Worm (Caenorhabditis elegans): ENCODE measurements around the gene F58B4.2.

Gene F58B4.2

DNA sequence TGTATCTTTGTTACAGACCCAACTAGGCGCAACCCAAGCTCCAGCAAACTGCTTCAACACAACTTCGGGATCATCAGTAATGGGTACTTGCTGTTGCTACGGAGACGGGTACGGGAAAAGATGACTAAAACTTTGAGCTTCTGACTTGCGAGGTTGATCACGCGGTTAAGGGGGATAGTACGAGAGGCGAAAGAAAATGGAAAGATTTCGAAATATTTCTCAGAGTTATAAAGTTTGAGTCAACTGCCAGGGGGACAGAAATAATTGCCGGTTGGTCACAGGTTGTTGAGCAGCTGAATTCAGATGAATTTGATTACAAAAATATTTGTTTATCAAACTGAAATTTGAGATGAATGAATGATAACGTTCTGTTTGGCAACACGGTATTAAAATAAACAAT, 7.4 kb upstream of the F58B4.2 start:
- TF ChIP-seq dao-5 (tag; optimal IDR thresholded peaks at IDR 0.05) (no peak), him-1 (tag; optimal IDR thresholded peaks at IDR 0.05) (no peak), W03F9.2 (tag; optimal IDR thresholded peaks at IDR 0.05) (no peak)

DNA sequence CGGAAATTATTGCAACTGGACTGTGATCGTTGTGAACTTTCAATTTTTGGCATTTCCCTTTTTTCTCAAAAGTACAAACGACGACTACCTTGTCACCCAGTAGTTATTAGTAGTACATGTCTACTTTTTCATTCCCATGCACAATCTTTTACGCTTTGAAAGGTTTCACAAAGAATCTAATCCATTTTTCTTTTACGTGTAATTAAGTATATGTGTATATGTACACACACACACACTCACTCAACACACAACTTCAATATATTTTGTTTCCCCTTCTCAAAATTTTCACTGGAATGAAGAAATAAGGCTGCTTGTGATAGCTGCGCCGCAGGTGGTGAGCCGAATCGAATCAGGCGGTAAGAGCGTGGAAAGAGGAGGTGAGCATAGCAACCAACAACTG, 6.5 kb upstream of the F58B4.2 start, which contains the start of gene F58B4.6:
TSS of gene F58B4.6 (plus strand) at position 301 of the 400 bp plus-strand sequence.
- no peak for TF ChIP-seq W03F9.2 (tag; optimal IDR thresholded peaks at IDR 0.05)
- no peak for TF ChIP-seq him-1 (tag; optimal IDR thresholded peaks at IDR 0.05)
- TF ChIP-seq dao-5 (tag; optimal IDR thresholded peaks at IDR 0.05), result no peak

DNA sequence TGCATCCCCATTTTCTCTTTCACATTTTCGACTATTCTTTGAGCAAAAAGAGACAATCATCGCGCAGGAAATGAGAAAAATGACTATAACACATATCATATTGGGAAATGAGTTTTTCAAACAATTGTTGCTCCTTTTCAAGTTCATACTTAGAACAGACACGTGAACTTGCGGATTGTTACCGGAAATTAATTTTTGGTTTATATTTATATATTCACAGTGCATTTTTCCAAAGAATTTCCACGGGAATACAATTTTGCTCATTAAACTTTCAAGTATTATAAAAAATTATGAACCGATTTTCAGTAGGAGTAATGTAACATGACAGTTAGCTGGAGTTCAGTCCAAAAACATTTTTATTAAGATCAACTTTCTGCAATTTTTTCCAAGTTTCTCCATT, 5.0 kb upstream of the F58B4.2 start, which contains the start of gene F58B4.7:
TSS of gene F58B4.7 (minus strand) at position 101 of the 400 bp plus-strand sequence.
- TF ChIP-seq him-1 (tag; optimal IDR thresholded peaks at IDR 0.05) (no peak), W03F9.2 (tag; optimal IDR thresholded peaks at IDR 0.05) (no peak), dao-5 (tag; optimal IDR thresholded peaks at IDR 0.05) (no peak)

DNA sequence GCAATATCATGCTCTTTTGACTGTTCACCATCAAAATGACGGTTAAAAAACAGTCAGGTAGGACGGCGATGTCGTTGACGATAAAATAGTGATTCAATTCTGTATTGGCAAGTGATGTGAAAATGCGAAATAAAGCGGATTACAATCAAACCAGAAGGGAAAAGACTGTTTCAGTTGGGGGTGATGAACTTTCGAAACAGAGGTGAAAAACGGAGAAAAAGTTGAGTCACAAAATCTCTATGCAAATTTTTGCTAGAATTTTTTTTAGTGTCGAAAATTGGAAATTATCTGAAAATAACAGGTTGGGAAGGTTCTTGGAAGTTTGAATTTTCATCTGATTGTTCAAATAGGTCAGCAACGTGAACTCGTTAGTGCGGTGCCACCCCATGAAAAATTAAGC, 3.5 kb upstream of the F58B4.2 start, which contains the start of gene nas-31:
TSS of gene nas-31 (minus strand) at position 101 of the 400 bp plus-strand sequence.
- TF ChIP-seq him-1 (tag; optimal IDR thresholded peaks at IDR 0.05) (no peak), dao-5 (tag; optimal IDR thresholded peaks at IDR 0.05) (no peak), W03F9.2 (tag; optimal IDR thresholded peaks at IDR 0.05) (no peak)

DNA sequence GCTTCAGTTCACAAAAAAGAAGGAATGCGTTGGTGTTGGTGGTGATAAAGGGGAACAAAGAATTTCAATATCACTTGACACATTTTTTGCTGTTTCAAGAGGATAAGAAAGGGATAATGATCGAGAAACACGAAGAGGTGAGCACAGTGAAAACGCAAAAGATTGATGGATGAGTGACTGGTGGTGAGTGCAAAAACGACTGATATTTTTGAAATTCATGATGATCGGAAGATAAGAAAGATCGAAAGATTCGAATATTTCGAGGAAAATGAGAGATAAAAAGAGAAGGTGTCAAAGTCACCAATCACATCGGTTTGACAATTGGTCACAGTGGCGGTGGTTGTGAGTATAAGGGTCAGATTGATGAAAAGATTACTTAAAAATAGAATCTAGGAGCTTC, 2.4 kb downstream of the F58B4.2 start:
- no peak for TF ChIP-seq him-1 (tag; optimal IDR thresholded peaks at IDR 0.05)
- TF ChIP-seq W03F9.2 (tag; optimal IDR thresholded peaks at IDR 0.05), result no peak
- TF ChIP-seq dao-5 (tag; optimal IDR thresholded peaks at IDR 0.05), result no peak

DNA sequence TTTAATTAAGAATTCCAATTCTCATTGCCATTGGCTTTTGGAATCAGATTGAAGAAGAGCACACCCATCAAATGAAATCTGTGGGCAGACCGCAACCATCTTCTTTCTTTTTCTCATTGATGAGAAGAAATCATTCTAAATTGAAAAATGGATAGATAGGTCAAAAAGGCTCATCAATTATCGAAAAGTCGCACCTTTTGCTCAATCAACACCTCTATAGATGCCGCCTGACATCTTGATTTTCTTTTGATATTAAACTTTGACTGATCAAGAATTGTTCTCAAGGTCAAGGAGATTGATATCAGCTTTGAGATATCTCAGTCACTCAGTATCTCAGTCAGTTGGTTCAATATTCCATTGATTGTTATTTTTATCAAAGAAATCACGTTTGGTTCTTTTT, 8.3 kb downstream of the F58B4.2 start:
- TF ChIP-seq dao-5 (tag; optimal IDR thresholded peaks at IDR 0.05) (no peak), W03F9.2 (tag; optimal IDR thresholded peaks at IDR 0.05) (no peak), him-1 (tag; optimal IDR thresholded peaks at IDR 0.05) (no peak)

DNA sequence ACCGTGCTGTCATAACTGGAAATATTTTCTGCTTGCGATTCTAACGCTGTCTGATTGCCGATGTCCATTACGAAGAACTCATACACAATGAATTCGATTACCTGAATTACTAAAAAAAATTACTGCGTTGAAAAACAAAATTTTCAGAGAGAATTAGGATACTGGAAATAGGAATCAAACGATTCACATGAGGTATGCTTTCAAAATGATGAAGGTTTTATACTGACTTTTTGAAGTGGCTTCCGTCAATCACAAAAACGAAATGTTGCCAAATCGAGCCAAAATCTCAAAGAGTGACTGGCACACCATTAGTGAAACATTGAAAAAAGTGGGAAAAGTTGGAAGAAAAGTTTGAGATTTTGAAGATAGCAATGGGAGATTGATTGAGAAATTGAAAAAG, 9.2 kb downstream of the F58B4.2 start, which contains the start of gene zzz-1:
TSS of gene zzz-1 (minus strand) at position 101 of the 400 bp plus-strand sequence.
- TF ChIP-seq dao-5 (tag; optimal IDR thresholded peaks at IDR 0.05), result no peak
- TF ChIP-seq W03F9.2 (tag; optimal IDR thresholded peaks at IDR 0.05), result no peak
- no peak for TF ChIP-seq him-1 (tag; optimal IDR thresholded peaks at IDR 0.05)

DNA sequence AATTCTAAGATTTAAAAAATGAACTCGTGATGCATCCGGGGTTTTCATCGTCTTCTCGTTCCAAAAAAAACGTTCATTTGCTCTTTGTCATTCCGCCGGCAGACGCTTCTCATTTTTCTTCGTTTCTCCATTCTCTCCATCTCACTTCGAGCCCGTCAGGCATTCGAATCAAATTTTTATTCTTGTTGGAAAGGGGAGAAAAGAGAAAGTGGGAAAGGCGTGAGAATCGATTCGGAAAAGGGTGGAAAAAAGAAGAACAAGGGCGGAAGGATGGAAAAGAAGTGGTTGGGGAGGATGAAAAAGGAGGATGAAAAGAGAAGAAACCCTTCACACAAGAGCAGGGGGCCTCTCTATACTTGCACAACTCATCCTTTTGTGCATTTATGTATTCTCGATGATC, 13.5 kb downstream of the F58B4.2 start:
- TF ChIP-seq dao-5 (tag; optimal IDR thresholded peaks at IDR 0.05) (no peak), him-1 (tag; optimal IDR thresholded peaks at IDR 0.05) (no peak), W03F9.2 (tag; optimal IDR thresholded peaks at IDR 0.05) (no peak)

DNA sequence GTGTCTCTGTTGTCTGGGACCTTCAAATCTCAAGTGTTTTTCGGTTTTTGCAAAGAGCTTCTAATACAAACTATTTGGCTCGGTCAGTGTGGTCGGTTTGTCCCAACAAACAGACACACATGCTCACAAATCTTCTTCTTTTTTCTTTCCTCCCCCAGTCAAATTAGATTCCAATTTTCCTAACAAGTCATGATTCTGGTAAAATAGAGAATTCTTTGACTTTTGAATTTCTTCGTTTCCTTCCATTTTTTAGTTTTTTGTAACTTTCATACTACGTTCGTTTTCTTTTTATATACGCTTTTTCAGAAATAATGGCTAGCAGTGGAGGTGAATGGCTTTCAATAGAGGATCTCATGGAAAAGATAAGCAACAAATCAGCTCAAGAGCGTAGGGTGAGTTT, 14.5 kb downstream of the F58B4.2 start, which contains the start of gene F32D8.15:
TSS of gene F32D8.15 (plus strand) at position 301 of the 400 bp plus-strand sequence.
- TF ChIP-seq W03F9.2 (tag; optimal IDR thresholded peaks at IDR 0.05) (no peak), him-1 (tag; optimal IDR thresholded peaks at IDR 0.05) (no peak), dao-5 (tag; optimal IDR thresholded peaks at IDR 0.05) (no peak)

DNA sequence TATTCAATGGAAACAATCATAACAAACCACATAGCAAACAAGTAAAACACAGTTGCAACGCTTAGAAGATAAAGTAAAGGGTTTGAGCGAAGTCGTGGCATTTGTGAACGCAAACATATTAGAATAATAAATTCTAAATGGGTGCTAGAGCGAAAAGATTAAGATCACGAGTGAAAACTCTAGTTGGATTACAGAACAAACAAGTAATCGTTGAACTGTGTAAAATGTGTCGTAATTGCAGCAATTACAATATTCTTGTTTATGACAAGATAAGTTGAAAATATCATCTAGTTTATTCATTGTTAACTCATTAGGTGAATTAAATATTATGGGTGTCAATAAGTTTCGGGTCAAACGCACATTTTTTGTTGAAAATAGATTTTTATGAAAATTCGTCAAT, 15.6 kb downstream of the F58B4.2 start, which contains the start of gene F32D8.8:
TSS of gene F32D8.8 (minus strand) at position 101 of the 400 bp plus-strand sequence.
- TF ChIP-seq dao-5 (tag; optimal IDR thresholded peaks at IDR 0.05), result no peak

DNA sequence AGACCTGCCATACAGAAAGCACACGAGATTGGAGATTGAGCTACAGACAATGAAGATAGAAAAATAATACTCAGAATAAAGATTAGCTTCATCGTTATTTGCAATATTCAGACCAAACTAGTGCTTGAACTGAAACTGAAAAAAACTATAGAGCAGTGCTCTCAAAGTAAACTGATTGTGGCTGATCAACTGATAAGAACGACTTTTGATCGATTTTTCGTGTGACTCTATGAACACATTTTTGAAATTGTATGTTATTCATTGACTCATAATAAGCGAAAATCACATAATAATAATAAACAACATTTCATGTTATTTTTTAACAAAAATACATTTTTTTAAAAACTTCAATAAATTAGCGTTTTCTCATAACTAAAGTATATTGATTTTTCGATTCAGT, 17.1 kb downstream of the F58B4.2 start, which contains the start of gene spp-16:
TSS of gene spp-16 (minus strand) at position 179 of the 400 bp plus-strand sequence.
- TF ChIP-seq dao-5 (tag; optimal IDR thresholded peaks at IDR 0.05) (no peak), him-1 (tag; optimal IDR thresholded peaks at IDR 0.05) (no peak), W03F9.2 (tag; optimal IDR thresholded peaks at IDR 0.05) (no peak)

DNA sequence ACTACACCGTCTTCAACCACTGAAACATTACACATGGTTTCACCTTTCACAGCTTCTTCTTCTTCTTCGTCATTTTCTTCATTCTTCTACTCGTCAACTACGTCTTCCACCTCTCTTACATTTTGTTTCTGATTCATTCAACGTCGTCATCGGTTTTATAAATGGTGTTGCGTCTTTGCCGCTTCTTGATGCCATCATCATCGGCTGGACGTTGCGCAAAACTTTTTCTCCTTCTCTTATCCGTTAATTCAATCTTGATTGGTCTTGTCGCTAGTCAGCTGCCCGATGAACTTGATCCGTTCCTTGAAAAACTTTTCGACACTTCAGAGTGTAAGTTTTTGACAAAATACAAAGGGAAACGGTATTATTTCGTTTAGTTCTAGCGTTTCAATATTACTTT, 19.6 kb downstream of the F58B4.2 start:
- TF ChIP-seq him-1 (tag; optimal IDR thresholded peaks at IDR 0.05) (no peak), dao-5 (tag; optimal IDR thresholded peaks at IDR 0.05) (no peak), W03F9.2 (tag; optimal IDR thresholded peaks at IDR 0.05) (no peak)

DNA sequence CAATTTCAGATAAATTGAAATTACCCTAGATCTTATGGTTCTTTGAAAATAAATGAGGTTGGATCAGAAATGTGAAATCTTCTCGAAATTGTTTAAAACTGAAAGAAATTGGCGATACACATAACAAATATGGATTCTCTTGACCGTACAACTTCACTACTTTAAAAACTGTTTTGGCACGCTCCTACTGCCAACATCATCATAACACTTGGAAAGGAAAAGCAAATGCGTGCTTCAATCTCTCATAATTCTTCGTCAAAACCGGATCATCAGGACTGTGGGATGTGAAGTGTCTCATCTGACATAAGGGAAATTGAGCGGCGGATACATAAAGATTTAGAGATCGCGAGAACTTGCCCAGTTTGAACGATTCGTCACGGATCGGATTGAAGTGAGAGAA, 20.2 kb downstream of the F58B4.2 start, which contains the start of gene F32D8.7:
TSS of gene F32D8.7 (plus strand) at position 329 of the 400 bp plus-strand sequence.
- TF ChIP-seq him-1 (tag; optimal IDR thresholded peaks at IDR 0.05), result no peak
- no peak for TF ChIP-seq W03F9.2 (tag; optimal IDR thresholded peaks at IDR 0.05)
- TF ChIP-seq dao-5 (tag; optimal IDR thresholded peaks at IDR 0.05), result no peak

DNA sequence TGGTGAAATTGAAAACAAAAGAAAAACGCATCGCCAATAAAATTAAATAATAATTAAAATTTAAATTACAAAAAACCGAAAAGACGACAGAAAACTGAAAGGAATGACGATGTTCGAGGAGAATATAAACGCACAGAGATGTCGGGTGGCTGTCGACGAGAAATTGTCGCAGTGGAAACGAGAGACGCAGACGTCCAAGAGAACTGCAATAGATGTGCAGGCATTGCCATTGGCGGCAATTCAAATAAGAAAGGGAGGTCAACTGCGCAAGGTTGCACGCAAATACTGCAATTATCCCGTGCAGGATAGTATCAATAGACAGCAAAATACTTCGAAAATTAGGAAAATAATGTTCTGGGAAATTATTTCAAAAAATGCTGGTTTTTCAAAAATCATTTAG, 21.1 kb downstream of the F58B4.2 start:
- TF ChIP-seq dao-5 (tag; optimal IDR thresholded peaks at IDR 0.05) (peak; percentile 43), him-1 (tag; optimal IDR thresholded peaks at IDR 0.05) (peak; percentile 97), W03F9.2 (tag; optimal IDR thresholded peaks at IDR 0.05) (peak; percentile 97)

DNA sequence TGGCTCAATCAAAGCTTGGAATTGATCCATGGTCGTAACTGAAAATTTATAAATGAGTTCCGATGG, 21.3 kb downstream of the F58B4.2 start, which contains the start of gene sec-61.G:
TSS of gene sec-61.G (minus strand) at position 38 of the 66 bp plus-strand sequence.
- TF ChIP-seq W03F9.2 (tag; optimal IDR thresholded peaks at IDR 0.05) (no peak), dao-5 (tag; optimal IDR thresholded peaks at IDR 0.05) (no peak), him-1 (tag; optimal IDR thresholded peaks at IDR 0.05) (no peak)

Data from whole organism, L4/young adult.